Fruit fly (Drosophila melanogaster): ENCODE results near the gene Lk6.

The Lk6 gene

dm6 chr3R:11762500-11762899 lies 1.8 kb downstream of the Lk6 start:
- TF ChIP-seq Nf-YC (tag; optimal IDR thresholded peaks at IDR 0.05) (peak; percentile 83), CG16779 (GFP tag; IDR thresholded peaks at IDR 0.05) (no peak), HLH4C (GFP tag; IDR thresholded peaks at IDR 0.05; ENCODE audit: partially characterized antibody) (no peak), CrebB (tag; optimal IDR thresholded peaks at IDR 0.05) (no peak), Awh (GFP tag; IDR thresholded peaks at IDR 0.05) (no peak), crp (GFP tag; optimal IDR thresholded peaks at IDR 0.05) (no peak), NfI (GFP tag; optimal IDR thresholded peaks at IDR 0.05) (no peak), CG10431 (GFP tag; optimal IDR thresholded peaks at IDR 0.05) (no peak), Fer1 (GFP tag; optimal IDR thresholded peaks at IDR 0.05) (no peak), maf-S (GFP tag; optimal IDR thresholded peaks at IDR 0.05) (no peak), Trl (optimal IDR thresholded peaks at IDR 0.05) (no peak), Trl (GFP tag; optimal IDR thresholded peaks at IDR 0.05) (no peak), fru (optimal IDR thresholded peaks at IDR 0.05) (no peak), br (optimal IDR thresholded peaks at IDR 0.05) (no peak), chm (GFP tag; IDR thresholded peaks at IDR 0.05) (no peak), NFAT (GFP tag; IDR thresholded peaks at IDR 0.05) (no peak), CG4328 (GFP tag; optimal IDR thresholded peaks at IDR 0.05) (no peak), CG2116 (GFP tag; optimal IDR thresholded peaks at IDR 0.05) (no peak), Hr51 (GFP tag; optimal IDR thresholded peaks at IDR 0.05) (no peak), Dref (GFP tag; IDR thresholded peaks at IDR 0.05) (no peak), Bdp1 (GFP tag; optimal IDR thresholded peaks at IDR 0.05) (no peak), trh (GFP tag; optimal IDR thresholded peaks at IDR 0.05) (no peak), mirr (GFP tag; optimal IDR thresholded peaks at IDR 0.05) (peak; percentile 41), CG7556 (GFP tag; optimal IDR thresholded peaks at IDR 0.05) (no peak), CG16863 (GFP tag; optimal IDR thresholded peaks at IDR 0.05) (no peak), CG2678 (tag; optimal IDR thresholded peaks at IDR 0.05) (peak; percentile 4), ato (GFP tag; IDR thresholded peaks at IDR 0.05; ENCODE audit: partially characterized antibody) (no peak), CG17359 (tag; optimal IDR thresholded peaks at IDR 0.05) (peak; percentile 35), fd64A (GFP tag; optimal IDR thresholded peaks at IDR 0.05) (peak; percentile 28), CG9817 (tag; optimal IDR thresholded peaks at IDR 0.05) (no peak), CG34224 (GFP tag; IDR thresholded peaks at IDR 0.05; ENCODE audit: partially characterized antibody) (no peak), jumu (GFP tag; optimal IDR thresholded peaks at IDR 0.05) (no peak), ranshi (GFP tag; IDR thresholded peaks at IDR 0.05) (no peak), NC2β (GFP tag; optimal IDR thresholded peaks at IDR 0.05) (no peak), Hr39 (optimal IDR thresholded peaks at IDR 0.05) (no peak), CG9437 (GFP tag; optimal IDR thresholded peaks at IDR 0.05) (no peak), CG1233 (GFP tag; optimal IDR thresholded peaks at IDR 0.05) (no peak), CG8478 (optimal IDR thresholded peaks at IDR 0.05) (no peak), CG12155 (GFP tag; optimal IDR thresholded peaks at IDR 0.05) (no peak), hbn (GFP tag; IDR thresholded peaks at IDR 0.05; ENCODE audit: partially characterized antibody) (no peak), unc-4 (GFP tag; IDR thresholded peaks at IDR 0.05; ENCODE audit: partially characterized antibody) (no peak), Chrac-16 (GFP tag; optimal IDR thresholded peaks at IDR 0.05) (no peak), bigmax (GFP tag; optimal IDR thresholded peaks at IDR 0.05) (no peak), CG13123 (GFP tag; optimal IDR thresholded peaks at IDR 0.05) (no peak), CG15269 (tag; optimal IDR thresholded peaks at IDR 0.05) (no peak), lab (GFP tag; optimal IDR thresholded peaks at IDR 0.05) (peak; percentile 24), CG33213 (GFP tag; optimal IDR thresholded peaks at IDR 0.05) (no peak), mam (GFP tag; optimal IDR thresholded peaks at IDR 0.05) (no peak), lilli (GFP tag; optimal IDR thresholded peaks at IDR 0.05) (no peak), grau (tag; optimal IDR thresholded peaks at IDR 0.05) (no peak), CG14050 (GFP tag; IDR thresholded peaks at IDR 0.05) (no peak), CG2120 (GFP tag; optimal IDR thresholded peaks at IDR 0.05) (no peak), shn (GFP tag; optimal IDR thresholded peaks at IDR 0.05) (no peak), Doc2 (GFP tag; IDR thresholded peaks at IDR 0.05) (no peak)
